Worm (Caenorhabditis elegans) whole organism, L3 larva: Measurements from ENCODE around the gene C15F1.2.

Source experiments
- ceh-9 ChIP-seq: sonication (generic microtip); optimal IDR thresholded peaks from 2 replicates; lab custom pipeline; 2018; ENCODE audit warnings: missing biosample characterization, missing genetic modification characterization
- elt-1 ChIP-seq: fragments of 150-350 bp; optimal IDR thresholded peaks from 2 replicates; lab custom pipeline; 2014; ENCODE audit warnings: missing biosample characterization, missing genetic modification characterization
- elt-3 ChIP-seq, 3 experiments: fragments of 150-350 bp in 1 of 3; sonication (generic microtip) in 2 of 3; optimal IDR thresholded peaks; 2 replicates in 2 of 3; 4 replicates in 1 of 3; lab custom pipeline; 2014 to 2017; ENCODE audit warnings: missing biosample characterization in 3 of 3, missing genetic modification characterization in 3 of 3
- hmg-11 ChIP-seq: sonication (generic microtip); optimal IDR thresholded peaks from 2 replicates; lab custom pipeline; 2016; ENCODE audit warnings: missing genetic modification characterization, missing compliant biosample characterization
- nhr-11 ChIP-seq: fragments of 150-350 bp; optimal IDR thresholded peaks from 2 replicates; lab custom pipeline; 2014; ENCODE audit warnings: missing biosample characterization, missing genetic modification characterization
- nhr-12 ChIP-seq: fragments of 150-350 bp; optimal IDR thresholded peaks from 2 replicates; lab custom pipeline; 2014; ENCODE audit warnings: missing biosample characterization, missing genetic modification characterization
- nhr-43 ChIP-seq: sonication (generic microtip); optimal IDR thresholded peaks from 2 replicates; lab custom pipeline; 2016; ENCODE audit warnings: mild to moderate bottlenecking, missing genetic modification characterization, missing compliant biosample characterization; ENCODE audit not compliant: poor library complexity, severe bottlenecking
- pha-4 ChIP-seq: fragments of 150-350 bp; optimal IDR thresholded peaks from 2 replicates; lab custom pipeline; 2014; ENCODE audit warnings: missing biosample characterization, missing genetic modification reagents, missing genetic modification characterization
- sea-2 ChIP-seq: fragments of 150-350 bp; sonication (generic microtip); optimal IDR thresholded peaks from 4 replicates; lab custom pipeline; 2014; ENCODE audit warnings: missing biosample characterization, missing genetic modification reagents, missing genetic modification characterization
- unc-62 ChIP-seq: fragments of 150-350 bp; sonication (generic microtip); optimal IDR thresholded peaks from 4 replicates; lab custom pipeline; 2014; ENCODE audit warnings: missing biosample characterization, missing genetic modification reagents, missing genetic modification characterization

ce11 chrII:6943299-6944051, 36.3 kb upstream of the C15F1.2 start:
- TF ChIP-seq sea-2 (GFP tag; lab: Kevin White, UChicago) = no peak
- TF ChIP-seq nhr-11 (tag; lab: Kevin White, UChicago) = no peak
- TF ChIP-seq nhr-43 = no peak
- no peak for TF ChIP-seq elt-3 (tag; optimal IDR thresholded peaks at IDR 0.05; lab: Kevin White, UChicago)
- TF ChIP-seq nhr-12 (tag; lab: Kevin White, UChicago) = no peak
- no peak for TF ChIP-seq ceh-9 (tag; lab: Kevin White, UChicago)
- TF ChIP-seq elt-1 (tag; lab: Kevin White, UChicago) = no peak
- TF ChIP-seq pha-4 (tag; lab: Kevin White, UChicago) = no peak
- TF ChIP-seq hmg-11 (tag; lab: Kevin White, UChicago) = peak; percentile 49
- TF ChIP-seq unc-62 (GFP tag; lab: Kevin White, UChicago) = no peak
